Fruit fly (Drosophila melanogaster) whole organism, embryonic: ENCODE measurements around the gene Tace.

ENCODE experiments used
- Awh ChIP-seq: fragments of 200-800 bp; sonication (Bioruptor generic); IDR thresholded peaks from 2 replicates; pipeline ENCODE4, ENCODE4 v1.3.6; 2022; ENCODE audit warnings: missing biosample characterization, missing genetic modification characterization
- C15 ChIP-seq: fragments of 200-800 bp; sonication (Bioruptor generic); IDR thresholded peaks from 3 replicates; pipeline ENCODE4 v1.3.6; 2022; ENCODE audit warnings: missing biosample characterization, missing genetic modification characterization
- CG10321 ChIP-seq: fragments of 200-800 bp; sonication (Bioruptor generic); IDR thresholded peaks from 2 replicates; pipeline ENCODE4 v1.3.6; 2022; ENCODE audit warnings: missing biosample characterization, missing genetic modification characterization
- CG10979 ChIP-seq: fragments of 200-800 bp; sonication (Bioruptor generic); optimal IDR thresholded peaks from 2 replicates; lab custom pipeline; 2018; ENCODE audit warnings: missing biosample characterization, mild to moderate bottlenecking, missing genetic modification characterization, moderate library complexity
- CG12942 ChIP-seq: fragments of 200-800 bp; sonication (Bioruptor generic); optimal IDR thresholded peaks from 3 replicates; lab custom pipeline; 2016; ENCODE audit warnings: missing biosample characterization, missing genetic modification characterization
- CG13624 ChIP-seq: fragments of 200-800 bp; sonication (Bioruptor generic); optimal IDR thresholded peaks from 2 replicates; lab custom pipeline; 2016; ENCODE audit warnings: missing biosample characterization, missing genetic modification characterization
- CG15696 ChIP-seq: fragments of 200-800 bp; sonication (Bioruptor generic); optimal IDR thresholded peaks from 2 replicates; lab custom pipeline; 2019; ENCODE audit warnings: missing biosample characterization, mild to moderate bottlenecking, missing genetic modification characterization, moderate library complexity
- CG16813 ChIP-seq: fragments of 200-800 bp; sonication (Bioruptor generic); IDR thresholded peaks from 3 replicates; pipeline ENCODE4 v1.3.6; 2022; ENCODE audit warnings: missing biosample characterization, missing genetic modification characterization; ENCODE audit not compliant: partially characterized antibody
- CG18262 ChIP-seq: fragments of 200-800 bp; optimal IDR thresholded peaks from 3 replicates; lab custom pipeline; 2019; ENCODE audit warnings: missing biosample characterization, mild to moderate bottlenecking, missing genetic modification characterization, moderate library complexity
- CG18619 ChIP-seq: fragments of 200-800 bp; sonication (Bioruptor generic); optimal IDR thresholded peaks from 3 replicates; lab custom pipeline; 2017; ENCODE audit warnings: missing biosample characterization, mild to moderate bottlenecking, missing genetic modification characterization
- CG2202 ChIP-seq: fragments of 200-800 bp; sonication (Bioruptor generic); optimal IDR thresholded peaks from 2 replicates; lab custom pipeline; 2018; ENCODE audit warnings: missing biosample characterization, mild to moderate bottlenecking, missing genetic modification characterization
- CG30020 ChIP-seq: fragments of 200-800 bp; optimal IDR thresholded peaks from 2 replicates; lab custom pipeline; 2019; ENCODE audit warnings: missing biosample characterization, mild to moderate bottlenecking, missing genetic modification characterization, moderate library complexity
- CG30403 ChIP-seq: fragments of 200-800 bp; sonication (Bioruptor generic); optimal IDR thresholded peaks from 3 replicates; lab custom pipeline; 2016; ENCODE audit warnings: missing biosample characterization, missing genetic modification characterization
- CG31441 ChIP-seq: fragments of 200-800 bp; sonication (Bioruptor generic); IDR thresholded peaks from 2 replicates; pipeline ENCODE4 v1.3.6; 2022; ENCODE audit warnings: missing biosample characterization, missing genetic modification characterization
- CG42726 ChIP-seq: fragments of 200-800 bp; sonication (Bioruptor generic); IDR thresholded peaks from 2 replicates; pipeline ENCODE4 v1.3.6; 2022; ENCODE audit warnings: missing biosample characterization, missing genetic modification characterization; ENCODE audit not compliant: partially characterized antibody
- CG4617 ChIP-seq: fragments of 200-800 bp; sonication (Bioruptor generic); optimal IDR thresholded peaks from 3 replicates; lab custom pipeline; 2016; ENCODE audit warnings: missing biosample characterization, missing genetic modification characterization, borderline replicate concordance
- CG4730 ChIP-seq: fragments of 200-800 bp; sonication (Bioruptor generic); IDR thresholded peaks from 2 replicates; pipeline ENCODE4 v1.3.6; 2022; ENCODE audit warnings: missing biosample characterization, missing genetic modification characterization
- CG5953 ChIP-seq: fragments of 200-800 bp; sonication (Bioruptor generic); IDR thresholded peaks from 2 replicates; pipeline ENCODE4 v1.3.6; 2022; ENCODE audit warnings: missing biosample characterization, missing genetic modification characterization
- CG6765 ChIP-seq: fragments of 200-800 bp; sonication (Bioruptor generic); optimal IDR thresholded peaks from 3 replicates; lab custom pipeline; 2017; ENCODE audit warnings: missing biosample characterization, mild to moderate bottlenecking, missing genetic modification characterization
- CG7928 ChIP-seq: fragments of 200-800 bp; sonication (Bioruptor generic); optimal IDR thresholded peaks from 2 replicates; lab custom pipeline; 2017; ENCODE audit warnings: missing biosample characterization, mild to moderate bottlenecking, missing genetic modification characterization
- Camta ChIP-seq: fragments of 200-800 bp; sonication (Bioruptor generic); optimal IDR thresholded peaks from 2 replicates; lab custom pipeline; 2016; ENCODE audit warnings: missing biosample characterization, missing genetic modification characterization
- D19B ChIP-seq: fragments of 200-800 bp; sonication (Bioruptor generic); optimal IDR thresholded peaks from 2 replicates; lab custom pipeline; 2017; ENCODE audit warnings: missing biosample characterization, mild to moderate bottlenecking, missing genetic modification characterization
- Dfd ChIP-seq, 2 experiments: fragments of >200 bp; optimal IDR thresholded peaks; 2 replicates each; lab custom pipeline; 2017; ENCODE audit warnings: missing biosample characterization in 2 of 2, missing genetic modification characterization in 2 of 2
- Dll ChIP-seq: fragments of 200-800 bp; sonication (Bioruptor generic); IDR thresholded peaks from 4 replicates; pipeline ENCODE4 v1.3.6; 2022; ENCODE audit warnings: missing biosample characterization, missing genetic modification characterization; ENCODE audit not compliant: partially characterized antibody
- H15 ChIP-seq: fragments of 200-800 bp; sonication (Bioruptor generic); IDR thresholded peaks from 3 replicates; pipeline ENCODE4 v1.3.6; 2022; ENCODE audit warnings: missing biosample characterization, missing genetic modification characterization
- Myb ChIP-seq: fragments of 200-800 bp; sonication (Bioruptor generic); optimal IDR thresholded peaks from 2 replicates; lab custom pipeline; 2016; ENCODE audit warnings: missing biosample characterization, missing genetic modification characterization
- NC2β ChIP-seq: fragments of 200-800 bp; sonication (Bioruptor generic); optimal IDR thresholded peaks from 2 replicates; lab custom pipeline; 2016; ENCODE audit warnings: missing biosample characterization, missing genetic modification characterization
- Ravus ChIP-seq: fragments of 200-800 bp; sonication (Bioruptor generic); IDR thresholded peaks from 2 replicates; pipeline ENCODE4 v1.3.6; 2022; ENCODE audit warnings: missing biosample characterization, missing genetic modification characterization
- Side ChIP-seq: fragments of 200-800 bp; sonication (Bioruptor generic); optimal IDR thresholded peaks from 2 replicates; lab custom pipeline; 2016; ENCODE audit warnings: missing biosample characterization, missing genetic modification characterization
- Six4 ChIP-seq: fragments of 200-800 bp; sonication (Bioruptor generic); optimal IDR thresholded peaks from 2 replicates; lab custom pipeline; 2016; ENCODE audit warnings: missing biosample characterization, missing genetic modification characterization
- Spps ChIP-seq: fragments of 200-800 bp; sonication (Bioruptor generic); optimal IDR thresholded peaks from 2 replicates; lab custom pipeline; 2018; ENCODE audit warnings: missing biosample characterization, mild to moderate bottlenecking, missing genetic modification characterization
- ara ChIP-seq: fragments of 200-800 bp; sonication (Bioruptor generic); IDR thresholded peaks from 2 replicates; pipeline ENCODE4 v1.3.6; 2022; ENCODE audit warnings: missing biosample characterization, missing genetic modification characterization
- bcd ChIP-seq: fragments of 200-800 bp; sonication (Bioruptor generic); optimal IDR thresholded peaks from 2 replicates; lab custom pipeline; 2017; ENCODE audit warnings: missing biosample characterization, mild to moderate bottlenecking, missing genetic modification characterization
- croc ChIP-seq: fragments of 200-800 bp; sonication (Bioruptor generic); conservative IDR thresholded peaks from 3 replicates; pipeline ENCODE4 v1.3.6; 2022; ENCODE audit warnings: missing biosample characterization, missing genetic modification characterization
- crol ChIP-seq: fragments of 200-800 bp; sonication (Bioruptor generic); IDR thresholded peaks from 2 replicates; pipeline ENCODE4 v1.3.6; 2022; ENCODE audit warnings: missing biosample characterization, missing genetic modification characterization
- dati ChIP-seq: fragments of 200-800 bp; sonication (Bioruptor generic); IDR thresholded peaks from 2 replicates; pipeline ENCODE4 v1.3.6; 2022; ENCODE audit warnings: missing biosample characterization, missing genetic modification characterization
- en ChIP-seq: fragments of 200-800 bp; sonication (Bioruptor generic); optimal IDR thresholded peaks from 2 replicates; lab custom pipeline; 2016; ENCODE audit warnings: missing biosample characterization, missing genetic modification characterization
- gcm ChIP-seq: fragments of 200-800 bp; sonication (Bioruptor generic); optimal IDR thresholded peaks from 2 replicates; lab custom pipeline; 2019; ENCODE audit warnings: missing biosample characterization, mild to moderate bottlenecking, missing genetic modification characterization, moderate library complexity
- gsb-n ChIP-seq: fragments of 200-800 bp; sonication (Bioruptor generic); optimal IDR thresholded peaks from 3 replicates; lab custom pipeline; 2018; ENCODE audit warnings: missing biosample characterization, mild to moderate bottlenecking, missing genetic modification characterization
- jigr1 ChIP-seq: fragments of 200-800 bp; sonication (Bioruptor generic); IDR thresholded peaks from 3 replicates; pipeline ENCODE4 v1.3.6; 2022; ENCODE audit warnings: missing biosample characterization, missing genetic modification characterization
- jing ChIP-seq: fragments of 200-800 bp; sonication (Bioruptor generic); optimal IDR thresholded peaks from 2 replicates; lab custom pipeline; 2018; ENCODE audit warnings: missing biosample characterization, mild to moderate bottlenecking, missing genetic modification characterization
- knrl ChIP-seq: fragments of 200-800 bp; sonication (Bioruptor generic); IDR thresholded peaks from 3 replicates; pipeline ENCODE4 v1.3.6; 2022; ENCODE audit warnings: missing biosample characterization, missing genetic modification characterization; ENCODE audit not compliant: partially characterized antibody
- lmd ChIP-seq: fragments of 200-800 bp; sonication (Bioruptor generic); IDR thresholded peaks from 2 replicates; pipeline ENCODE4 v1.3.6; 2022; ENCODE audit warnings: missing biosample characterization, missing genetic modification characterization
- odd ChIP-seq: fragments of 200-800 bp; sonication (Bioruptor generic); optimal IDR thresholded peaks from 2 replicates; lab custom pipeline; 2017; ENCODE audit warnings: missing biosample characterization, mild to moderate bottlenecking, missing genetic modification characterization
- onecut ChIP-seq: fragments of 200-800 bp; sonication (Bioruptor generic); IDR thresholded peaks from 2 replicates; pipeline ENCODE4 v1.3.6; 2022; ENCODE audit warnings: missing biosample characterization, missing genetic modification characterization
- pb ChIP-seq: fragments of 200-800 bp; sonication (Bioruptor generic); optimal IDR thresholded peaks from 3 replicates; lab custom pipeline; 2016; ENCODE audit warnings: missing biosample characterization, missing genetic modification characterization
- pum ChIP-seq: fragments of 200-800 bp; sonication (Bioruptor generic); optimal IDR thresholded peaks from 2 replicates; lab custom pipeline; 2016; ENCODE audit warnings: missing biosample characterization, missing genetic modification characterization
- ro ChIP-seq: fragments of 200-800 bp; sonication (Bioruptor generic); IDR thresholded peaks from 2 replicates; pipeline ENCODE4 v1.3.6; 2022; ENCODE audit warnings: missing biosample characterization, missing genetic modification characterization
- tgo ChIP-seq: fragments of 200-800 bp; sonication (Bioruptor generic); IDR thresholded peaks from 3 replicates; pipeline ENCODE4 v1.3.6; 2022; ENCODE audit warnings: missing biosample characterization, missing genetic modification characterization
- toy ChIP-seq: fragments of 200-800 bp; sonication (Bioruptor generic); IDR thresholded peaks from 2 replicates; pipeline ENCODE4 v1.3.6; 2022; ENCODE audit warnings: missing biosample characterization, missing genetic modification characterization
- unc-4 ChIP-seq: fragments of 200-800 bp; sonication (Bioruptor generic); IDR thresholded peaks from 2 replicates; pipeline ENCODE4 v1.3.6; 2022; ENCODE audit warnings: missing biosample characterization, missing genetic modification characterization; ENCODE audit not compliant: partially characterized antibody

Gene Tace

DNA sequence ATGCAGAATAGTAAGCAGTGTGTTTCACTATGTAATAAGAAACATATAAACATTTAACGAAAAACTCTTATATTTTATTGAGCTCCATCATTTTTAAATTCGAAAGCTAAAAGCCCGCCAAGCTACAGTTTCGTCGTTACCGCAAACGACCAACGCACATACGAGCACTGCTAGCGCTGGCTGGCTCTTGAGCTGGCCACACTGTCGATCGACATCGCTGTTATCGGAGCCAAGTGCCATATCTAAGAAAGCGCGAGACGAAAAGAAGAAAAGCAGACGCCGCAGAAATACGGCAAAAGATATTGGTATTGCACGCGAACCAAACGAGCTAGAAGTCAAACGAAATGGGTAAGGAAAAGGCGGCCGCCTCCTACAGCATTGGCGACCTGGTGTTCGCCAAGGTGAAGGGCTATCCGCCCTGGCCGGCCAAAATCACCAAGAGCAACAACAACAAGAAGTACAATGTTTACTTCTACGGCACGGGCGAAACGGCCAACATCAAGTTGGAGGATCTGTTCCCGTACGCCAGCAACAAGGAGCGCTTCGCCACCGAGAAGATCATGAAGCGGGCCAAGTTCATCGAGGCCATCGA lies 52.2 kb downstream of the Tace start, which contains the start of gene Jasper (continued):
- TF ChIP-seq ara (GFP tag; lab: Robert Waterston, UW), result no peak
- no peak for TF ChIP-seq CG10979
- no peak for TF ChIP-seq crol
- no peak for TF ChIP-seq CG5953 (GFP tag; lab: Robert Waterston, UW)
- TF ChIP-seq CG18619 (GFP tag; lab: Kevin White, UChicago), result no peak
- no peak for TF ChIP-seq Awh
- TF ChIP-seq CG42726 (GFP tag; lab: Robert Waterston, UW), result no peak
- TF ChIP-seq jigr1 (GFP tag; lab: Robert Waterston, UW), result no peak
- no peak for TF ChIP-seq Side (GFP tag; lab: Kevin White, UChicago)
- no peak for TF ChIP-seq CG15696
- no peak for TF ChIP-seq Camta (GFP tag; lab: Kevin White, UChicago)
- no peak for TF ChIP-seq CG30403 (GFP tag; lab: Kevin White, UChicago)
- TF ChIP-seq Six4 (GFP tag; lab: Kevin White, UChicago), result no peak
- TF ChIP-seq en (GFP tag; lab: Kevin White, UChicago), result no peak
- no peak for TF ChIP-seq tgo (GFP tag; lab: Robert Waterston, UW)
- TF ChIP-seq CG31441 (GFP tag; lab: Robert Waterston, UW), result no peak
- TF ChIP-seq odd (GFP tag; lab: Kevin White, UChicago), result no peak
- no peak for TF ChIP-seq CG7928
- TF ChIP-seq ro, result no peak
- no peak for TF ChIP-seq lmd (GFP tag; lab: Robert Waterston, UW)
- peak; percentile 48; the same call in 2 of the 3 replicates for TF ChIP-seq knrl
- TF ChIP-seq C15 (GFP tag; lab: Robert Waterston, UW), result no peak
- 0 out of 3 replicates have a peak, but pooled peaks have one; percentile 42 for TF ChIP-seq CG16813 (GFP tag; lab: Robert Waterston, UW)
- no peak for TF ChIP-seq CG12942 (GFP tag; lab: Kevin White, UChicago)
- peak; percentile 58 for TF ChIP-seq Dll (GFP tag; lab: Robert Waterston, UW)
- TF ChIP-seq CG4617 (GFP tag; lab: Kevin White, UChicago), result peak; percentile 70
- TF ChIP-seq gsb-n, result no peak
- no peak for TF ChIP-seq dati (GFP tag; lab: Robert Waterston, UW)
- no peak for TF ChIP-seq gcm (GFP tag; lab: Kevin White, UChicago)
- TF ChIP-seq jing (GFP tag; lab: Kevin White, UChicago), result no peak
- TF ChIP-seq croc (GFP tag; lab: Robert Waterston, UW), result no peak
- TF ChIP-seq Spps (tag; lab: Kevin White, UChicago), result no peak
- TF ChIP-seq CG4730, result no peak
- TF ChIP-seq CG2202 (tag; lab: Kevin White, UChicago), result no peak
- no peak for TF ChIP-seq NC2β
- TF ChIP-seq Dfd (GFP tag; optimal IDR thresholded peaks at IDR 0.05; lab: Kevin White, UChicago), result no peak
- TF ChIP-seq toy (GFP tag; lab: Robert Waterston, UW), result no peak
- peak; percentile 21 for TF ChIP-seq CG30020 (tag; lab: Kevin White, UChicago)
- no peak for TF ChIP-seq CG6765
- peak; percentile 9 for TF ChIP-seq CG18262 (tag; lab: Kevin White, UChicago)
- TF ChIP-seq D19B (GFP tag; lab: Kevin White, UChicago), result no peak
- TF ChIP-seq pum, result no peak
- no peak for TF ChIP-seq Ravus (GFP tag; lab: Robert Waterston, UW)
- TF ChIP-seq onecut (GFP tag; lab: Robert Waterston, UW), result no peak
- TF ChIP-seq CG10321, result no peak
- no peak for TF ChIP-seq pb (GFP tag; lab: Kevin White, UChicago)
- peak; percentile 87 for TF ChIP-seq Myb (GFP tag; lab: Kevin White, UChicago)
- TF ChIP-seq unc-4 (GFP tag; lab: Robert Waterston, UW), result peak; percentile 46; the same call in 1 of the 2 replicates
- TF ChIP-seq bcd (GFP tag; lab: Kevin White, UChicago), result no peak
- no peak for TF ChIP-seq H15 (GFP tag; lab: Robert Waterston, UW)
- peak; percentile 58 for TF ChIP-seq CG13624 (GFP tag; lab: Kevin White, UChicago)
